Fruit fly (Drosophila melanogaster): ENCODE results near the gene CG8188.
A peak's percentile ranks its signal among the peaks of the same experiment; 100 is the strongest.

CG8188 gene

dm6 chrX:17712466-17712865 lies 9.6 kb upstream of the CG8188 start:
- TF ChIP-seq Ssrp (tag; optimal IDR thresholded peaks at IDR 0.05) (no peak), Stat92E (GFP tag; optimal IDR thresholded peaks at IDR 0.05) (no peak), CG9437 (GFP tag; optimal IDR thresholded peaks at IDR 0.05) (peak; percentile 24), CG10543 (GFP tag; optimal IDR thresholded peaks at IDR 0.05) (no peak), CG18262 (tag; optimal IDR thresholded peaks at IDR 0.05) (peak; percentile 39), nerfin-1 (tag; optimal IDR thresholded peaks at IDR 0.05) (no peak), CG17361 (GFP tag; IDR thresholded peaks at IDR 0.05) (0 out of 3 replicates have a peak, but pooled peaks have one; percentile 13), CG33557 (GFP tag; optimal IDR thresholded peaks at IDR 0.05) (no peak), CG42726 (GFP tag; IDR thresholded peaks at IDR 0.05; ENCODE audit: partially characterized antibody) (no peak), CG16815 (GFP tag; optimal IDR thresholded peaks at IDR 0.05) (peak; percentile 6), Sry-β (GFP tag; optimal IDR thresholded peaks at IDR 0.05) (no peak), CG4730 (GFP tag; IDR thresholded peaks at IDR 0.05) (no peak), CG9876 (GFP tag; optimal IDR thresholded peaks at IDR 0.05) (no peak), CG12659 (GFP tag; optimal IDR thresholded peaks at IDR 0.05) (peak; percentile 32), Hr3 (GFP tag; optimal IDR thresholded peaks at IDR 0.05) (peak; percentile 8), CG10209 (GFP tag; optimal IDR thresholded peaks at IDR 0.05) (peak; percentile 22), CG18764 (GFP tag; optimal IDR thresholded peaks at IDR 0.05) (no peak), Atf-2 (GFP tag; optimal IDR thresholded peaks at IDR 0.05) (no peak), CG7839 (tag; optimal IDR thresholded peaks at IDR 0.05) (peak; percentile 5), CG17359 (tag; optimal IDR thresholded peaks at IDR 0.05) (peak; percentile 17), az2 (GFP tag; optimal IDR thresholded peaks at IDR 0.05) (peak; percentile 28), tll (GFP tag; optimal IDR thresholded peaks at IDR 0.05) (no peak), Oli (tag; optimal IDR thresholded peaks at IDR 0.05) (peak; percentile 34), CG2712 (tag; optimal IDR thresholded peaks at IDR 0.05) (peak; percentile 15), wor (GFP tag; IDR thresholded peaks at IDR 0.05) (no peak), Dip2 (GFP tag; IDR thresholded peaks at IDR 0.05) (no peak), vvl (GFP tag; IDR thresholded peaks at IDR 0.05) (no peak), Taf1 (GFP tag; IDR thresholded peaks at IDR 0.05) (no peak), ase (GFP tag; IDR thresholded peaks at IDR 0.05) (no peak), dimm (GFP tag; IDR thresholded peaks at IDR 0.05) (no peak), CG8924 (tag; optimal IDR thresholded peaks at IDR 0.05) (peak; percentile 38), sens (GFP tag) (peak; percentile 70), CG1603 (tag; optimal IDR thresholded peaks at IDR 0.05) (peak; percentile 6), CG6272 (GFP tag; IDR thresholded peaks at IDR 0.05) (no peak), CG11247 (GFP tag; IDR thresholded peaks at IDR 0.05) (no peak), dan (GFP tag; IDR thresholded peaks at IDR 0.05) (no peak), CG9727 (GFP tag; optimal IDR thresholded peaks at IDR 0.05) (peak; percentile 60), CG11723 (GFP tag; optimal IDR thresholded peaks at IDR 0.05) (no peak), CG10979 (tag; optimal IDR thresholded peaks at IDR 0.05) (peak; percentile 3), Eip74EF (GFP tag; optimal IDR thresholded peaks at IDR 0.05) (no peak), CkIIα-i1 (GFP tag; IDR thresholded peaks at IDR 0.05) (no peak), repo (GFP tag; optimal IDR thresholded peaks at IDR 0.05) (no peak), z (GFP tag; IDR thresholded peaks at IDR 0.05) (no peak), dmrt99B (tag; optimal IDR thresholded peaks at IDR 0.05) (peak; percentile 17), CoRest (tag; optimal IDR thresholded peaks at IDR 0.05) (peak; percentile 44), CG14710 (tag; optimal IDR thresholded peaks at IDR 0.05) (peak; percentile 31), CG30403 (GFP tag; optimal IDR thresholded peaks at IDR 0.05) (peak; percentile 22), Rx (GFP tag; IDR thresholded peaks at IDR 0.05) (no peak), CG15696 (tag; optimal IDR thresholded peaks at IDR 0.05) (peak; percentile 9), row (GFP tag; IDR thresholded peaks at IDR 0.05) (0 out of 3 replicates have a peak, but pooled peaks have one; percentile 16)
